Fruit fly (Drosophila melanogaster): ENCODE results near the gene Ubc4.
A peak's percentile ranks its signal among the peaks of the same experiment; 100 is the strongest.

Ubc4 gene

DNA sequence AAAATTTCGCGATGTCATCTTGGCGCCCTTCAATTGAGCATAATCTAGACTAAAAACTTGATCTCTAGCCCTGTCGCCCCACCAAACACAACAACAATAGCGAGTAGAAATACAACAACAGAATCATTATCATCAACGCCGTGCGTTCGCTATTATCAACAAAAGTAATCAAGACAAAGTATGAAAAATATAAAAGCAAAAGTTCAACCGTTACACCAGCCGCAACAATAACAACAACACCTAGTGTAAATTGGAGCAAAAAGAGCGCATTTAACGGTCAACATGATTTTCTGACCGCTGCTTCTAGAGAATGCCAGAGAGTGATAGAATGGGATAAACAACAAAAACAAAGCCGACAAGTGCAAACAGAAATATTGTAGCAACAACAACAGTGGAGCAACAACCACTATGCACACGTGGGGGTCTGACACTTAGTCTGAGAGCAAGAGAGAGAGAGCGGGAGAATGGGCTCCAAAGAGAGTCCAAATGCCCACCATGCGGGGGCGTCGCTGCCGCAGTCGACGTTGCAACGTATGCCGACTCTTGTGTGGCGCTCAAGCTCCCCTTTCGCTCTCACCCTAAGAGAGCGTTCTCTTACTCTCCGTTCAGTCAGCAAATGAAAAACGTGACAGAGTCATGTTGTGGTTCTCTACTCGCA, 5.8 kb upstream of the Ubc4 start:
- TF ChIP-seq CG11617 (GFP tag; optimal IDR thresholded peaks at IDR 0.05) = no peak
- no peak for TF ChIP-seq CG7101 (tag; optimal IDR thresholded peaks at IDR 0.05)
- TF ChIP-seq cnc (optimal IDR thresholded peaks at IDR 0.05) = peak in 1 of 2 experiments; percentile 54
- TF ChIP-seq cic (GFP tag; optimal IDR thresholded peaks at IDR 0.05) = peak; percentile 88
- TF ChIP-seq CG1620 (GFP tag; optimal IDR thresholded peaks at IDR 0.05) = no peak
- peak; percentile 50 for TF ChIP-seq pad (GFP tag; optimal IDR thresholded peaks at IDR 0.05)
- TF ChIP-seq Mnt (GFP tag; optimal IDR thresholded peaks at IDR 0.05) = peak; percentile 90
- TF ChIP-seq ovo (GFP tag; optimal IDR thresholded peaks at IDR 0.05) = peak; percentile 98

DNA sequence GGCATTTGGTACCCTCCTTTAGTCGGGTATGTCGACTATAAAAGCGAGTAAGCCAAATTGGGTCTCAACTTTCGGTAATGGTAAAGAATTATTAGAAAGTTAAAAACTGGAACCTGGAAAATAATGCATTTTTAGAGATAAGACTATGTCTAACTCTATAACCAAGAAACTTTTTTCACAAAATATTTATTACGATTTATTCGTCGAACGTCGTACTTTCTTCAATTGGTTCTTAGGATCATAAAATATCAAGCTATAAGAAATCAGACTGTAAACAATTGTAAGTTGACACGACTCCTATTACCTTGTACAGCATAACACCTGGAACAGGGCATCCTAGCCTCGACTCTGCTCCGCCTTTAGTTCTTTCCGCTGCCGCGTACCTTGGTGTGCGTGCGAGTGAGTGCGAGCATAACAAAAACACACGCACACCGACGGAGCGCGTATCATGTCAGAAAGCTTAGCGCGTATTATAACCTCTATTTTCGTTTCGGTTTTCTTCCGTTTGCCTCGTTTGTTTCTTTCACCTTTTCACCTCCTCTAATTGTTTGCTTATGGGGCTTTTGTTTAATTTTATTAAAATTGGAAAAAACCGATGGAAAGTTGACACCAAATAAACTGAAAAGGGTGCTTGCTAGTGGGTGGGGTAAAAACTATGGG, 5.1 kb upstream of the Ubc4 start:
- TF ChIP-seq CG33017 (tag; optimal IDR thresholded peaks at IDR 0.05) (peak; percentile 76), Hr96 (GFP tag; optimal IDR thresholded peaks at IDR 0.05) (peak; percentile 90), CG7101 (tag; optimal IDR thresholded peaks at IDR 0.05) (peak; percentile 84), CG12768 (GFP tag; optimal IDR thresholded peaks at IDR 0.05) (peak; percentile 88), CG7045 (GFP tag; optimal IDR thresholded peaks at IDR 0.05) (peak; percentile 90), CG14711 (tag; optimal IDR thresholded peaks at IDR 0.05) (peak; percentile 68), ovo (GFP tag; optimal IDR thresholded peaks at IDR 0.05) (no peak), kay (GFP tag; ENCODE audit: borderline replicate concordance) (no peak), tj (GFP tag; optimal IDR thresholded peaks at IDR 0.05) (peak; percentile 77), Crg-1 (GFP tag; optimal IDR thresholded peaks at IDR 0.05) (peak; percentile 80), cnc (optimal IDR thresholded peaks at IDR 0.05) (no peak), CG1620 (GFP tag; optimal IDR thresholded peaks at IDR 0.05) (peak; percentile 73), CG5204 (GFP tag; optimal IDR thresholded peaks at IDR 0.05) (peak; percentile 92), Mnt (GFP tag; optimal IDR thresholded peaks at IDR 0.05) (no peak), pad (GFP tag; optimal IDR thresholded peaks at IDR 0.05) (peak; percentile 68), Clk (GFP tag; optimal IDR thresholded peaks at IDR 0.05) (peak; percentile 85), bab1 (GFP tag; optimal IDR thresholded peaks at IDR 0.05) (peak; percentile 75), cic (GFP tag; optimal IDR thresholded peaks at IDR 0.05) (no peak), CG11617 (GFP tag; optimal IDR thresholded peaks at IDR 0.05) (peak; percentile 93), toe (GFP tag; optimal IDR thresholded peaks at IDR 0.05) (peak; percentile 91)

DNA sequence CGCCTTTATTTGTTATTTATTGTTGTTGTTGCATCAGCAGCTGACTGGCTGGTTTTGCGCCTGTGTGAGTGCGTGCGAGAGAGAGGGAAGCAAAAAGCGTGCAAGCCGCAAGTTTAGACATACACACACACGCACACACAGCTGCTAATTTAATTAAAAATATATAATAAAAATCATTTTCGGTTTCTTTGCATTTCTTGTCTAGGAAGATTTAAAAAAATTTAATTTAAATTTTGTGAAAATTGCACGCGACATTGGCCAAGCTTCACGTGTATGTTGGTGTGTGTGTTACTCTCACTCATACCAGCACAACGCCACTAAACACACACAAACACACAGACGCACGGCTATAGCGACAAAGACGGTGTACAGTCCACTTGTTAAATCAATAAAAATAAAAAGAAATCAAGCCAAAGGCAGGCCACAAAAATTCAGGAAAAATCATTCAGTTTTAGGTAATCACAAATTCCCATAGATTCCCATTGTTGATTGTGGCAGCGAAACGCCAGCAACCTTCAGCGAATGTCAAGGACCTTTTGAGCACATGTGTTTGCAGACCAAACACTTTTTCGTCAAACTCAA, 4.5 kb upstream of the Ubc4 start:
- TF ChIP-seq kay (GFP tag; ENCODE audit: borderline replicate concordance) = peak; percentile 94
- no peak for TF ChIP-seq CG5204 (GFP tag; optimal IDR thresholded peaks at IDR 0.05)
- no peak for TF ChIP-seq CG33017 (tag; optimal IDR thresholded peaks at IDR 0.05)
- TF ChIP-seq toe (GFP tag; optimal IDR thresholded peaks at IDR 0.05) = no peak
- TF ChIP-seq bab1 (GFP tag; optimal IDR thresholded peaks at IDR 0.05) = no peak
- no peak for TF ChIP-seq CG7101 (tag; optimal IDR thresholded peaks at IDR 0.05)
- no peak for TF ChIP-seq CG7045 (GFP tag; optimal IDR thresholded peaks at IDR 0.05)
- peak; percentile 32 for TF ChIP-seq Mnt (GFP tag; optimal IDR thresholded peaks at IDR 0.05)
- TF ChIP-seq tj (GFP tag; optimal IDR thresholded peaks at IDR 0.05) = no peak
- no peak for TF ChIP-seq CG14711 (tag; optimal IDR thresholded peaks at IDR 0.05)
- TF ChIP-seq Hr96 (GFP tag; optimal IDR thresholded peaks at IDR 0.05) = no peak

DNA sequence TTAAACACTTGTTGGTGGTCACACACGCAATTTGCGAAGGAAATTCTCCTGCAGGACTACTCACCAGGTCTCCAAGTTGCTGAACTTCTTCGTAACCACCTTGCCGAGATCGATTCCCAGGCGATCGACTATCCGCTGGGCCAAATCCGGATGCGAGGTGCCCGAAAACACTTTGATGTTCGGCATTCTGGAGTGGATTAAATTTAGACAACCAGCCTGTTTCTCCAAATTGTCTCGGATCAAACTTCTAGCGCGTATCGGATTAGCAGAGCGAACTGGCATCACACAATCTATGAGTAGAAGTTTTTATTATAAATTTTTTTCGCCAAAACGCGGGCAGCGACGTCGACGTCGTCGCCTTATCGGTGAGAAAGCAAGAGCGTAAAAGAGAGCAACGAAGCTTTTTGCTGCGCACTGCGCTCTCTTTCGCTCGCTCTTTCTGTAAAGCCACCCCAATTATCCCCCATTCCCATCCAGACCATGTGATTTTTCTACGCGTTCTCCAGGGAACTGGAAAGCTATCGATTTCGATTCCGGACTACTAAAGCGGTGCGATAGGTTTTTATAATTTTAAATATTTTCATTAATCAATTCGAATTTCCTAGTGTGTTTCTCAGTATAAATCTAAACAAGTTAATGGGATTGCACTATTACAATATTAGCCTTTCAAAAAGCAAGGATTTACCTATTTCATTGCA, 3.8 kb upstream of the Ubc4 start:
- TF ChIP-seq CG7101 (tag; optimal IDR thresholded peaks at IDR 0.05) (peak; percentile 17), kay (GFP tag; ENCODE audit: borderline replicate concordance) (peak; percentile 85), toe (GFP tag; optimal IDR thresholded peaks at IDR 0.05) (no peak), CG1620 (GFP tag; optimal IDR thresholded peaks at IDR 0.05) (no peak), CG33017 (tag; optimal IDR thresholded peaks at IDR 0.05) (peak; percentile 19), cic (GFP tag; optimal IDR thresholded peaks at IDR 0.05) (peak; percentile 15)

- TF ChIP-seq toe (GFP tag; optimal IDR thresholded peaks at IDR 0.05) = no peak
- no peak for TF ChIP-seq CG12768 (GFP tag; optimal IDR thresholded peaks at IDR 0.05)
- no peak for TF ChIP-seq cnc (optimal IDR thresholded peaks at IDR 0.05)
- TF ChIP-seq kay (GFP tag; ENCODE audit: borderline replicate concordance) = no peak
- no peak for TF ChIP-seq CG7045 (GFP tag; optimal IDR thresholded peaks at IDR 0.05)
- TF ChIP-seq CG1620 (GFP tag; optimal IDR thresholded peaks at IDR 0.05) = no peak
- TF ChIP-seq CG14711 (tag; optimal IDR thresholded peaks at IDR 0.05) = no peak
- no peak for TF ChIP-seq CG7101 (tag; optimal IDR thresholded peaks at IDR 0.05)
- TF ChIP-seq cic (GFP tag; optimal IDR thresholded peaks at IDR 0.05) = no peak
- TF ChIP-seq Hr96 (GFP tag; optimal IDR thresholded peaks at IDR 0.05) = no peak
- no peak for TF ChIP-seq Crg-1 (GFP tag; optimal IDR thresholded peaks at IDR 0.05)
- TF ChIP-seq pad (GFP tag; optimal IDR thresholded peaks at IDR 0.05) = no peak
- no peak for TF ChIP-seq tj (GFP tag; optimal IDR thresholded peaks at IDR 0.05)
- TF ChIP-seq Clk (GFP tag; optimal IDR thresholded peaks at IDR 0.05) = no peak
- no peak for TF ChIP-seq ovo (GFP tag; optimal IDR thresholded peaks at IDR 0.05)
- TF ChIP-seq CG5204 (GFP tag; optimal IDR thresholded peaks at IDR 0.05) = no peak
- no peak for TF ChIP-seq Mnt (GFP tag; optimal IDR thresholded peaks at IDR 0.05)
- TF ChIP-seq CG11617 (GFP tag; optimal IDR thresholded peaks at IDR 0.05) = no peak
- no peak for TF ChIP-seq CG33017 (tag; optimal IDR thresholded peaks at IDR 0.05)
- no peak for TF ChIP-seq bab1 (GFP tag; optimal IDR thresholded peaks at IDR 0.05)
These were observed 3.3 kb upstream of the Ubc4 start for dm6 chr3L:9694867-9695236.

Measured in whole organism, adult.